Fruit fly (Drosophila melanogaster): Measurements from ENCODE around the gene CG7084.

Gene CG7084

DNA sequence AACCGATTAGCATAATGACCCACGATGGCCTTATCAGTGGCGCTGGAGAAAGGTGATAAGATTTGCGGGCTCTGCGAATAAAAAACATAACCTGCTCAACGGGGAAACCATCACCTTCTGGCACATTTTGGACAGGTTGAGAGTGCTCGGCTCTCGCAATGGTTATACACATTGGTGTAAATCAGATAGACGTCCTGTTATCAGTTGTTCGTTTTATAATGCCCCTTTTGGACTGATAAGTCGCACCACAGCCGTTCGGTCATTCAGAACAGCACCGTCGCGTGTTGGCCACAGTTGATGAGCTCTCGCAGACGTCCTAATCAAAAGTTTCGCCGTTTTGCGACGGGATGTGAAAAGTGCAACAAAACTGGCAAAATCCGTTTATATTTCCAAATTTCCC, 704 bp downstream of the CG7084 start:
- peak; percentile 68 for TF ChIP-seq GATAe (GFP tag; conservative IDR thresholded peaks at IDR 0.05)
- TF ChIP-seq ham (GFP tag; IDR thresholded peaks at IDR 0.05) = peak; percentile 30; the same call in 1 of the 2 replicates

dm6 chr3R:22300064-22300463, 1.5 kb downstream of the CG7084 start:
- TF ChIP-seq CG2678 (tag; optimal IDR thresholded peaks at IDR 0.05) (peak; percentile 8), Bgb (GFP tag; IDR thresholded peaks at IDR 0.05; ENCODE audit: partially characterized antibody) (no peak), BtbVII (GFP tag; optimal IDR thresholded peaks at IDR 0.05) (no peak), CG8924 (tag; optimal IDR thresholded peaks at IDR 0.05) (no peak), sob (GFP tag; IDR thresholded peaks at IDR 0.05) (0 out of 2 replicates have a peak, but pooled peaks have one; percentile 13), sqz (GFP tag; optimal IDR thresholded peaks at IDR 0.05) (no peak), CG31224 (GFP tag; IDR thresholded peaks at IDR 0.05) (peak; percentile 65), CG32767 (GFP tag; IDR thresholded peaks at IDR 0.05) (no peak), stwl (tag; optimal IDR thresholded peaks at IDR 0.05) (no peak)

DNA sequence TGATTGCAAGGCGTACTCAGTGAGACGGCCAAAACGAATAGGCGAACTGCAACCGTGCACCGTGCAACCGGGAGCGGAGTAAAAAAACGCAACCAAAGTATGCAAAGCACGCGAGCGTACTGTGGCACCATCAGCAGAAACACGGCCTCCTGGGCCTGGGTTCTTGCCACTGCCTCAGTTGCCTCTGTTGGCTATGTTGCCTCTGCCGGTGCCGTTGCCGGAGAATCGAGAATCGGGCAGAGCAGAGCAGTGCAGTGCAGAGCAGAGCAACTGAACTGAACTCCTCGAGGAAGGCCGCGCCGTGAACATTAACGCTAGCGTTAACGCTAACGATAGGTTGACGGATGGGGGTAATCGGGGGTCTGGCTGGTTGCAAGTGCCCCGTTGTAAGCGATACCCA, 25.4 kb downstream of the CG7084 start, which contains the start of gene CG34377:
Gene CG34377, minus strand, starts transcription at position 101 of the 400 bp plus-strand sequence.
- TF ChIP-seq BtbVII (GFP tag; optimal IDR thresholded peaks at IDR 0.05) = no peak
- no peak for TF ChIP-seq lov (optimal IDR thresholded peaks at IDR 0.05)
- 0 out of 3 replicates have a peak, but pooled peaks have one; percentile 21 for TF ChIP-seq lov (GFP tag; IDR thresholded peaks at IDR 0.05)
- TF ChIP-seq fu2 (GFP tag; optimal IDR thresholded peaks at IDR 0.05) = no peak
- no peak for TF ChIP-seq tx (GFP tag; optimal IDR thresholded peaks at IDR 0.05)
- no peak for TF ChIP-seq CG6175 (GFP tag; IDR thresholded peaks at IDR 0.05)
- no peak for TF ChIP-seq unc-4 (GFP tag; IDR thresholded peaks at IDR 0.05; ENCODE audit: partially characterized antibody)
- TF ChIP-seq CG8359 (GFP tag; optimal IDR thresholded peaks at IDR 0.05; ENCODE audit: borderline replicate concordance) = no peak

DNA sequence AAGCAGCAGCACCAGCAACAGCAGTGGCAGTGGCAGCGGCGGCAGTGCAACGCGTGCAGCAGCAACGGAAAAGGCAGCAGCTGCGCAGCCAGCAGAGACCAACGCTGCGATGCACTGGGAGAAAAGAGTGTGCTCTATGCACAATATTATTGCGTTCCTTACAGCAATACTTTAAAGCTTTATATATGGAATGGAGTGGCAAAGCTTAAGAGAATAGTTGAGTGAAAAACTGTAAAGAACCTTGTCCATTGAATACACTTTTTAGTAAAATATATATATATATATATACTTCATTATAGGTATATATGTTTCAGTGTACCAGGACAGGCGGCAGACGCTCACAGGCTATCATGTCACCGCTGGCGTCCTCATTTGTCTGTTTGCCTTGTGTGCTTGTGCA, 26.1 kb downstream of the CG7084 start:
- TF ChIP-seq zf30C (GFP tag; optimal IDR thresholded peaks at IDR 0.05) (peak; percentile 62), insv (GFP tag; optimal IDR thresholded peaks at IDR 0.05) (no peak), chm (GFP tag; IDR thresholded peaks at IDR 0.05) (no peak), CG10959 (GFP tag; IDR thresholded peaks at IDR 0.05) (0 out of 2 replicates have a peak, but pooled peaks have one; percentile 27), CG11093 (GFP tag; IDR thresholded peaks at IDR 0.05) (0 out of 3 replicates have a peak, but pooled peaks have one; percentile 10), Xrp1 (GFP tag; IDR thresholded peaks at IDR 0.05) (peak; percentile 58; the same call in 1 of the 2 replicates), croc (GFP tag; conservative IDR thresholded peaks at IDR 0.05) (0 out of 3 replicates have a peak, but pooled peaks have one; percentile 33), phol (tag; optimal IDR thresholded peaks at IDR 0.05) (peak; percentile 42), CG18262 (tag; optimal IDR thresholded peaks at IDR 0.05) (peak; percentile 52), CG15696 (tag; optimal IDR thresholded peaks at IDR 0.05) (peak; percentile 13), fd96Cb (tag; optimal IDR thresholded peaks at IDR 0.05) (peak; percentile 4), psq (GFP tag; optimal IDR thresholded peaks at IDR 0.05) (no peak), sens (GFP tag) (peak; percentile 32), CG2875 (GFP tag; optimal IDR thresholded peaks at IDR 0.05) (peak; percentile 37), CG17829 (tag; optimal IDR thresholded peaks at IDR 0.05) (peak; percentile 43), D (optimal IDR thresholded peaks at IDR 0.05) (no peak), D (GFP tag; optimal IDR thresholded peaks at IDR 0.05) (peak; percentile 25), da (GFP tag; optimal IDR thresholded peaks at IDR 0.05) (no peak), Drgx (GFP tag; IDR thresholded peaks at IDR 0.05) (peak; percentile 57; the same call in 1 of the 2 replicates), CG3407 (GFP tag; optimal IDR thresholded peaks at IDR 0.05) (peak; percentile 6), bsh (GFP tag; optimal IDR thresholded peaks at IDR 0.05) (peak; percentile 63), kah (GFP tag; optimal IDR thresholded peaks at IDR 0.05) (no peak), CG31441 (GFP tag; IDR thresholded peaks at IDR 0.05) (peak; percentile 34; the same call in 1 of the 2 replicates), hb (GFP tag; IDR thresholded peaks at IDR 0.05; ENCODE audit: partially characterized antibody) (no peak), CG10979 (tag; optimal IDR thresholded peaks at IDR 0.05) (peak; percentile 56), CG12391 (tag; optimal IDR thresholded peaks at IDR 0.05) (peak; percentile 13), CG17328 (GFP tag; IDR thresholded peaks at IDR 0.05) (peak; percentile 40; the same call in 1 of the 2 replicates), CG5953 (GFP tag; IDR thresholded peaks at IDR 0.05) (no peak), CG6654 (GFP tag; optimal IDR thresholded peaks at IDR 0.05) (no peak)

All from whole organism, embryonic.